Worm (Caenorhabditis elegans) whole organism, mixed stage, embryonic: ENCODE measurements around the gene F21H12.3.

Experiments used
- M03D4.4 ChIP-seq: sonication (generic microtip); optimal IDR thresholded peaks from 2 replicates; lab custom pipeline; 2017; ENCODE audit warnings: mild to moderate bottlenecking, missing genetic modification characterization, missing compliant biosample characterization
- ces-1 ChIP-seq: fragments of 150-350 bp; optimal IDR thresholded peaks from 2 replicates; lab custom pipeline; 2014; ENCODE audit warnings: missing biosample characterization, missing genetic modification reagents, missing genetic modification characterization
- elt-3 ChIP-seq: fragments of 150-350 bp; optimal IDR thresholded peaks from 2 replicates; lab custom pipeline; 2014; ENCODE audit warnings: missing biosample characterization, missing genetic modification characterization
- lin-13 ChIP-seq: fragments of 150-350 bp; optimal IDR thresholded peaks from 2 replicates; lab custom pipeline; 2014; ENCODE audit warnings: missing biosample characterization, missing genetic modification characterization
- mab-5 ChIP-seq: fragments of 150-350 bp; optimal IDR thresholded peaks from 2 replicates; lab custom pipeline; 2014; ENCODE audit warnings: missing biosample characterization, missing genetic modification characterization
- mep-1 ChIP-seq: fragments of 150-350 bp; optimal IDR thresholded peaks from 2 replicates; lab custom pipeline; 2017; ENCODE audit warnings: missing biosample characterization, missing genetic modification reagents, missing genetic modification characterization, inconsistent platforms
- nhr-12 ChIP-seq: fragments of 150-350 bp; optimal IDR thresholded peaks from 2 replicates; lab custom pipeline; 2014; ENCODE audit warnings: missing biosample characterization, missing genetic modification characterization
- nhr-237 ChIP-seq: fragments of 150-350 bp; optimal IDR thresholded peaks from 2 replicates; lab custom pipeline; 2014; ENCODE audit warnings: missing biosample characterization, missing genetic modification characterization
- nhr-76 ChIP-seq: sonication (generic microtip); optimal IDR thresholded peaks from 2 replicates; lab custom pipeline; 2017; ENCODE audit warnings: missing biosample characterization, missing genetic modification characterization
- snpc-4 ChIP-seq: fragments of 150-350 bp; optimal IDR thresholded peaks from 2 replicates; lab custom pipeline; 2014; ENCODE audit warnings: missing biosample characterization, missing genetic modification characterization
- unc-39 ChIP-seq: fragments of 150-350 bp; optimal IDR thresholded peaks from 2 replicates; lab custom pipeline; 2014; ENCODE audit warnings: missing biosample characterization, missing genetic modification characterization
- unc-62 ChIP-seq: fragments of 150-350 bp; optimal IDR thresholded peaks from 2 replicates; lab custom pipeline; 2014; ENCODE audit warnings: missing biosample characterization, missing genetic modification reagents, missing genetic modification characterization

- TF ChIP-seq nhr-12 (no peak), snpc-4 (tag; lab: Kevin White, UChicago) (no peak), unc-39 (tag; lab: Kevin White, UChicago) (no peak), ces-1 (GFP tag; lab: Kevin White, UChicago) (no peak), lin-13 (tag; lab: Kevin White, UChicago) (no peak), M03D4.4 (tag; lab: Kevin White, UChicago) (no peak), mab-5 (tag; lab: Kevin White, UChicago) (no peak), nhr-76 (tag; lab: Kevin White, UChicago) (no peak), unc-62 (GFP tag; lab: Kevin White, UChicago) (no peak), mep-1 (no peak), elt-3 (no peak), nhr-237 (tag; lab: Kevin White, UChicago) (no peak)
These were observed 49.9 kb downstream of the F21H12.3 start, which contains the start of gene abts-3 for ce11 chrII:6132595-6132994.
